Worm (Caenorhabditis elegans) whole organism, young adult: ENCODE results near the gene igcm-4.

Source experiments
- B0336.3 ChIP-seq: fragments of 200-800 bp; sonication (Bioruptor generic); IDR thresholded peaks from 2 replicates; pipeline ENCODE4 v1.3.6; 2022; ENCODE audit warnings: missing genetic modification characterization, missing compliant biosample characterization
- C06A6.2 ChIP-seq: fragments of 200-800 bp; sonication (Bioruptor generic); conservative IDR thresholded peaks from 2 replicates; pipeline ENCODE4 v1.3.6; 2022; ENCODE audit warnings: missing genetic modification characterization, missing compliant biosample characterization
- F33H1.4 ChIP-seq: fragments of 200-800 bp; sonication (Bioruptor generic); IDR thresholded peaks from 2 replicates; pipeline ENCODE4 v1.3.6; 2022; ENCODE audit warnings: missing genetic modification reagents, missing genetic modification characterization, missing compliant biosample characterization
- F49E8.2 ChIP-seq: sonication (generic microtip); optimal IDR thresholded peaks from 3 replicates; lab custom pipeline; 2017; ENCODE audit warnings: missing genetic modification characterization, mild to moderate bottlenecking, missing compliant biosample characterization, antibody characterized with exemption, moderate library complexity; ENCODE audit not compliant: insufficient read depth
- F52B5.7 ChIP-seq: sonication (generic microtip); optimal IDR thresholded peaks from 2 replicates; lab custom pipeline; 2016; ENCODE audit warnings: mild to moderate bottlenecking, missing genetic modification characterization, missing compliant biosample characterization
- K12H6.12 ChIP-seq: fragments of 200-800 bp; sonication (Bioruptor generic); optimal IDR thresholded peaks from 2 replicates; lab custom pipeline; 2018; ENCODE audit warnings: mild to moderate bottlenecking, missing genetic modification characterization, missing compliant biosample characterization
- T07F8.4 ChIP-seq: sonication (generic microtip); optimal IDR thresholded peaks from 2 replicates; lab custom pipeline; 2016; ENCODE audit warnings: mild to moderate bottlenecking, missing genetic modification characterization, moderate library complexity, missing compliant biosample characterization
- Y79H2A.3 ChIP-seq: fragments of 200-800 bp; sonication (Bioruptor generic); conservative IDR thresholded peaks from 2 replicates; pipeline ENCODE4 v1.3.6; 2022; ENCODE audit warnings: missing genetic modification reagents, missing genetic modification characterization, missing compliant biosample characterization
- aptf-2 ChIP-seq: fragments of 200-800 bp; sonication (Bioruptor generic); conservative IDR thresholded peaks from 2 replicates; pipeline ENCODE4 v1.3.6; 2022; ENCODE audit warnings: missing genetic modification reagents, missing genetic modification characterization, missing compliant biosample characterization
- attf-5 ChIP-seq: fragments of 200-800 bp; sonication (Bioruptor generic); optimal IDR thresholded peaks from 2 replicates; lab custom pipeline; 2018; ENCODE audit warnings: mild to moderate bottlenecking, missing genetic modification characterization, missing compliant biosample characterization
- bed-2 ChIP-seq: fragments of 200-800 bp; sonication (Bioruptor generic); IDR thresholded peaks from 2 replicates; pipeline ENCODE4 v1.3.6; 2022; ENCODE audit warnings: missing genetic modification reagents, missing genetic modification characterization, missing compliant biosample characterization
- cebp-1 ChIP-seq, 2 experiments: fragments of 200-800 bp in 1 of 2; sonication (Bioruptor generic) in 1 of 2; sonication (generic microtip) in 1 of 2; IDR thresholded peaks in 1 of 2; optimal IDR thresholded peaks in 1 of 2; 2 replicates each; pipeline versions ENCODE4 v1.3.6 to Lab custom; 2017 to 2022; ENCODE audit warnings: missing compliant biosample characterization in 2 of 2, missing genetic modification characterization in 2 of 2, mild to moderate bottlenecking in 1 of 2, missing genetic modification reagents in 1 of 2, moderate library complexity in 1 of 2
- cebp-2 ChIP-seq: fragments of 200-800 bp; sonication (Bioruptor generic); IDR thresholded peaks from 2 replicates; pipeline ENCODE4 v1.3.6; 2022; ENCODE audit warnings: missing genetic modification characterization, missing compliant biosample characterization
- chd-7 ChIP-seq: sonication (generic microtip); optimal IDR thresholded peaks from 2 replicates; lab custom pipeline; 2016; ENCODE audit warnings: mild to moderate bottlenecking, missing genetic modification characterization, moderate library complexity, missing compliant biosample characterization
- dox-1 ChIP-seq: fragments of 200-800 bp; sonication (Bioruptor generic); IDR thresholded peaks from 2 replicates; pipeline ENCODE4 v1.3.6; 2022; ENCODE audit warnings: missing genetic modification reagents, missing genetic modification characterization, missing compliant biosample characterization
- dpl-1 ChIP-seq: fragments of 150-350 bp; optimal IDR thresholded peaks from 2 replicates; lab custom pipeline; 2014; ENCODE audit warnings: missing biosample characterization, missing genetic modification reagents, missing genetic modification characterization
- efl-1 ChIP-seq: fragments of 150-350 bp; optimal IDR thresholded peaks from 2 replicates; lab custom pipeline; 2014; ENCODE audit warnings: missing biosample characterization, missing genetic modification reagents, missing genetic modification characterization
- ets-4 ChIP-seq: fragments of 200-800 bp; sonication (Bioruptor generic); optimal IDR thresholded peaks from 2 replicates; lab custom pipeline; 2018; ENCODE audit warnings: mild to moderate bottlenecking, missing genetic modification characterization, missing compliant biosample characterization
- hlh-26 ChIP-seq: fragments of 200-800 bp; sonication (Bioruptor generic); conservative IDR thresholded peaks from 2 replicates; pipeline ENCODE4 v1.3.6; 2022; ENCODE audit warnings: missing genetic modification reagents, missing genetic modification characterization, missing compliant biosample characterization
- let-526 ChIP-seq: fragments of 200-800 bp; sonication (Bioruptor generic); IDR thresholded peaks from 2 replicates; pipeline ENCODE4 v1.3.6; 2022; ENCODE audit warnings: missing genetic modification reagents, missing genetic modification characterization, missing compliant biosample characterization
- lin-26 ChIP-seq: fragments of 200-800 bp; sonication (Bioruptor generic); IDR thresholded peaks from 2 replicates; pipeline ENCODE4 v1.3.6; 2022; ENCODE audit warnings: missing genetic modification reagents, missing genetic modification characterization, missing compliant biosample characterization
- lin-35 ChIP-seq, 3 experiments: fragments of 150-350 bp in 2 of 3; sonication (generic microtip) in 1 of 3; optimal IDR thresholded peaks; 2 replicates each; lab custom pipeline; 2014 to 2018; ENCODE audit warnings: missing biosample characterization in 3 of 3, missing genetic modification characterization in 3 of 3, missing genetic modification reagents in 3 of 3
- lsy-27 ChIP-seq: sonication (generic microtip); optimal IDR thresholded peaks from 2 replicates; lab custom pipeline; 2017; ENCODE audit warnings: missing genetic modification characterization, mild to moderate bottlenecking, missing compliant biosample characterization, antibody characterized with exemption, missing genotype, borderline replicate concordance; ENCODE audit not compliant: insufficient read depth
- nfya-1 ChIP-seq: sonication (generic microtip); optimal IDR thresholded peaks from 2 replicates; lab custom pipeline; 2017; ENCODE audit warnings: antibody characterized with exemption, missing compliant biosample characterization, missing genetic modification characterization, borderline replicate concordance; ENCODE audit not compliant: insufficient read depth
- rec-8 ChIP-seq, 2 experiments: sonication (generic microtip); optimal IDR thresholded peaks; 2 replicates each; lab custom pipeline; 2016; ENCODE audit warnings: mild to moderate bottlenecking in 2 of 2, missing genetic modification characterization in 2 of 2, missing genetic modification reagents in 2 of 2, missing genotype in 2 of 2, missing biosample characterization in 1 of 2, missing compliant biosample characterization in 1 of 2, moderate library complexity in 1 of 2
- repo-1 ChIP-seq: sonication (generic microtip); optimal IDR thresholded peaks from 2 replicates; lab custom pipeline; 2017; ENCODE audit warnings: mild to moderate bottlenecking, missing genetic modification characterization, missing compliant biosample characterization
- rpc-1 ChIP-seq, 2 experiments: fragments of 150-350 bp in 1 of 2; sonication (generic microtip) in 1 of 2; optimal IDR thresholded peaks; 2 replicates each; lab custom pipeline; 2014 to 2018; ENCODE audit warnings: missing biosample characterization in 1 of 2, missing genetic modification characterization in 1 of 2, missing genetic modification reagents in 1 of 2, missing genotype in 1 of 2
- snpc-1.1 ChIP-seq: sonication (generic microtip); optimal IDR thresholded peaks from 2 replicates; lab custom pipeline; 2017; ENCODE audit warnings: missing genetic modification characterization, mild to moderate bottlenecking, missing compliant biosample characterization, antibody characterized with exemption, moderate library complexity, missing genotype, missing genetic modification reagents; ENCODE audit not compliant: insufficient read depth
- snpc-1.3 ChIP-seq: sonication (generic microtip); optimal IDR thresholded peaks from 2 replicates; lab custom pipeline; 2017; ENCODE audit warnings: missing genetic modification characterization, mild to moderate bottlenecking, missing compliant biosample characterization, antibody characterized with exemption, moderate library complexity, missing genotype, missing genetic modification reagents; ENCODE audit not compliant: insufficient read depth
- snpc-3.4 ChIP-seq: sonication (generic microtip); optimal IDR thresholded peaks from 2 replicates; lab custom pipeline; 2017; ENCODE audit warnings: missing genetic modification characterization, mild to moderate bottlenecking, missing compliant biosample characterization, antibody characterized with exemption, moderate library complexity, missing genotype, missing genetic modification reagents
- sptf-2 ChIP-seq: fragments of 200-800 bp; sonication (Bioruptor generic); optimal IDR thresholded peaks from 2 replicates; lab custom pipeline; 2018; ENCODE audit warnings: mild to moderate bottlenecking, missing genetic modification characterization, missing compliant biosample characterization
- unc-62 ChIP-seq: fragments of 150-350 bp; optimal IDR thresholded peaks from 2 replicates; lab custom pipeline; 2014; ENCODE audit warnings: missing biosample characterization, missing genetic modification reagents, missing genetic modification characterization
- ztf-26 ChIP-seq: sonication (generic microtip); optimal IDR thresholded peaks from 2 replicates; lab custom pipeline; 2017; ENCODE audit warnings: missing genetic modification characterization, missing compliant biosample characterization

igcm-4 gene

ce11 chrX:2014521-2014920, 31.6 kb downstream of the igcm-4 start (continued):
- no peak for TF ChIP-seq aptf-2 (GFP tag; lab: Robert Waterston, UW)
- no peak for TF ChIP-seq sptf-2 (GFP tag; lab: Kevin White, UChicago)
- no peak for TF ChIP-seq snpc-1.3 (tag; lab: Kevin White, UChicago)
- TF ChIP-seq snpc-3.4 (tag; lab: Kevin White, UChicago) = no peak
- TF ChIP-seq hlh-26 (GFP tag; lab: Robert Waterston, UW) = no peak
- TF ChIP-seq dpl-1 (GFP tag; lab: Kevin White, UChicago) = no peak
- no peak for TF ChIP-seq F33H1.4 (GFP tag; lab: Robert Waterston, UW)
- TF ChIP-seq ets-4 = no peak
- no peak for TF ChIP-seq B0336.3 (GFP tag; lab: Robert Waterston, UW)
- no peak for TF ChIP-seq F49E8.2
- TF ChIP-seq snpc-1.1 (tag; lab: Kevin White, UChicago) = no peak
- TF ChIP-seq bed-2 (GFP tag; lab: Robert Waterston, UW) = no peak
- no peak for TF ChIP-seq nfya-1 (tag; lab: Kevin White, UChicago)
- no peak for TF ChIP-seq T07F8.4 (tag; lab: Kevin White, UChicago)
- no peak for TF ChIP-seq F52B5.7 (tag; lab: Kevin White, UChicago)
- no peak for TF ChIP-seq attf-5 (GFP tag; lab: Kevin White, UChicago)
- TF ChIP-seq K12H6.12 (tag; lab: Kevin White, UChicago) = no peak
- TF ChIP-seq lin-26 (GFP tag; lab: Robert Waterston, UW) = no peak
- TF ChIP-seq unc-62 = peak; percentile 34
- TF ChIP-seq ztf-26 (tag; lab: Kevin White, UChicago) = no peak
- no peak for TF ChIP-seq rpc-1 (optimal IDR thresholded peaks at IDR 0.05; lab: Kevin White, UChicago)
- no peak for TF ChIP-seq rpc-1 (tag; optimal IDR thresholded peaks at IDR 0.05; lab: Kevin White, UChicago)
- no peak for TF ChIP-seq repo-1 (tag; lab: Kevin White, UChicago)
- TF ChIP-seq dox-1 (GFP tag; lab: Robert Waterston, UW) = peak; percentile 60; the same call in 1 of the 2 replicates

- TF ChIP-seq unc-62 (peak; percentile 84), lin-35 (GFP tag; optimal IDR thresholded peaks at IDR 0.05; lab: Kevin White, UChicago) (no peak), Y79H2A.3 (GFP tag; lab: Robert Waterston, UW) (no peak), lsy-27 (tag; lab: Kevin White, UChicago) (no peak), ztf-26 (tag; lab: Kevin White, UChicago) (no peak), cebp-2 (no peak), cebp-1 (GFP tag; IDR thresholded peaks at IDR 0.05; lab: Robert Waterston, UW) (peak; percentile 88), cebp-1 (tag; optimal IDR thresholded peaks at IDR 0.05; lab: Kevin White, UChicago) (peak; percentile 95), C06A6.2 (GFP tag; lab: Robert Waterston, UW) (no peak), let-526 (no peak), snpc-1.3 (tag; lab: Kevin White, UChicago) (no peak), rec-8 (tag; optimal IDR thresholded peaks at IDR 0.05; lab: Kevin White, UChicago) (no peak), efl-1 (GFP tag; lab: Kevin White, UChicago) (no peak), chd-7 (no peak)
Measured at ce11 chrX:2013912-2014311, 32.2 kb downstream of the igcm-4 start.
